Fruit fly (Drosophila melanogaster) whole organism, embryonic: Measurements from ENCODE around the gene cdi.
A peak's percentile ranks its signal among the peaks of the same experiment; 100 is the strongest.

Experiments
- Adf1 ChIP-seq: fragments of 200-800 bp; sonication (Bioruptor generic); IDR thresholded peaks from 2 replicates; pipeline ENCODE4 v1.3.6; 2022; ENCODE audit warnings: missing biosample characterization, missing genetic modification characterization
- CG10543 ChIP-seq: fragments of 200-800 bp; sonication (Bioruptor generic); optimal IDR thresholded peaks from 3 replicates; lab custom pipeline; 2017; ENCODE audit warnings: missing biosample characterization, mild to moderate bottlenecking, missing genetic modification characterization, moderate library complexity
- CG11696 ChIP-seq: fragments of 200-800 bp; sonication (Bioruptor generic); IDR thresholded peaks from 2 replicates; pipeline ENCODE4 v1.3.6; 2022; ENCODE audit warnings: missing biosample characterization, missing genetic modification characterization
- CG1603 ChIP-seq: fragments of 200-800 bp; sonication (Bioruptor generic); optimal IDR thresholded peaks from 2 replicates; lab custom pipeline; 2019; ENCODE audit warnings: missing biosample characterization, mild to moderate bottlenecking, missing genetic modification characterization, moderate library complexity
- CG16813 ChIP-seq: fragments of 200-800 bp; sonication (Bioruptor generic); IDR thresholded peaks from 3 replicates; pipeline ENCODE4 v1.3.6; 2022; ENCODE audit warnings: missing biosample characterization, missing genetic modification characterization; ENCODE audit not compliant: partially characterized antibody
- CG18262 ChIP-seq: fragments of 200-800 bp; optimal IDR thresholded peaks from 3 replicates; lab custom pipeline; 2019; ENCODE audit warnings: missing biosample characterization, mild to moderate bottlenecking, missing genetic modification characterization, moderate library complexity
- CG2116 ChIP-seq: fragments of 200-800 bp; sonication (Bioruptor generic); optimal IDR thresholded peaks from 3 replicates; lab custom pipeline; 2018; ENCODE audit warnings: missing biosample characterization, mild to moderate bottlenecking, missing genetic modification characterization
- CG2199 ChIP-seq: fragments of 200-800 bp; sonication (Bioruptor generic); IDR thresholded peaks from 3 replicates; pipeline ENCODE4 v1.3.6; 2022; ENCODE audit warnings: missing biosample characterization, missing genetic modification characterization
- CG30431 ChIP-seq: fragments of 200-800 bp; sonication (Bioruptor generic); optimal IDR thresholded peaks from 2 replicates; lab custom pipeline; 2017; ENCODE audit warnings: missing biosample characterization, missing genetic modification characterization
- CG4360 ChIP-seq: fragments of 200-800 bp; sonication (Bioruptor generic); IDR thresholded peaks from 2 replicates; pipeline ENCODE4 v1.3.6; 2022; ENCODE audit warnings: missing biosample characterization, missing genetic modification characterization
- CG4730 ChIP-seq: fragments of 200-800 bp; sonication (Bioruptor generic); IDR thresholded peaks from 2 replicates; pipeline ENCODE4 v1.3.6; 2022; ENCODE audit warnings: missing biosample characterization, missing genetic modification characterization
- CG6654 ChIP-seq: fragments of 200-800 bp; sonication (Bioruptor generic); optimal IDR thresholded peaks from 2 replicates; lab custom pipeline; 2017; ENCODE audit warnings: missing biosample characterization, mild to moderate bottlenecking, missing genetic modification characterization
- Dip2 ChIP-seq: fragments of 200-800 bp; sonication (Bioruptor generic); IDR thresholded peaks from 2 replicates; pipeline ENCODE4 v1.3.6; 2022; ENCODE audit warnings: missing biosample characterization, missing genetic modification characterization
- Doc2 ChIP-seq: fragments of 200-800 bp; sonication (Bioruptor generic); IDR thresholded peaks from 2 replicates; pipeline ENCODE4 v1.3.6; 2022; ENCODE audit warnings: missing biosample characterization, missing genetic modification characterization
- Doc3 ChIP-seq: fragments of 200-800 bp; sonication (Bioruptor generic); IDR thresholded peaks from 3 replicates; pipeline ENCODE4 v1.3.6; 2022; ENCODE audit warnings: missing biosample characterization, missing genetic modification characterization; ENCODE audit not compliant: partially characterized antibody
- Med ChIP-seq: fragments of 200-800 bp; sonication (Bioruptor generic); peaks from one replicate; lab custom pipeline; 2016; ENCODE audit warnings: missing biosample characterization, missing genetic modification characterization, mild to moderate bottlenecking, inconsistent platforms, moderate library complexity
- Pdp1 ChIP-seq, 2 experiments: fragments of 200-800 bp; sonication (Bioruptor generic); optimal IDR thresholded peaks; 3 replicates each; lab custom pipeline; 2016; ENCODE audit warnings: missing biosample characterization in 2 of 2, missing genetic modification characterization in 2 of 2, mild to moderate bottlenecking in 1 of 2, moderate library complexity in 1 of 2
- Poxn ChIP-seq: fragments of 200-800 bp; sonication (Bioruptor generic); IDR thresholded peaks from 2 replicates; pipeline ENCODE4 v1.3.6; 2022; ENCODE audit warnings: missing biosample characterization, missing genetic modification characterization
- Ssrp ChIP-seq: fragments of 200-800 bp; sonication (Bioruptor generic); optimal IDR thresholded peaks from 2 replicates; lab custom pipeline; 2018; ENCODE audit warnings: missing biosample characterization, mild to moderate bottlenecking, missing genetic modification characterization, moderate library complexity
- amos ChIP-seq: fragments of 200-800 bp; sonication (Bioruptor generic); IDR thresholded peaks from 2 replicates; pipeline ENCODE4 v1.3.6; 2022; ENCODE audit warnings: missing biosample characterization, missing genetic modification characterization; ENCODE audit not compliant: partially characterized antibody
- crol ChIP-seq: fragments of 200-800 bp; sonication (Bioruptor generic); IDR thresholded peaks from 2 replicates; pipeline ENCODE4 v1.3.6; 2022; ENCODE audit warnings: missing biosample characterization, missing genetic modification characterization
- cwo ChIP-seq: fragments of 200-800 bp; sonication (Bioruptor generic); optimal IDR thresholded peaks from 3 replicates; lab custom pipeline; 2017; ENCODE audit warnings: missing biosample characterization, missing genetic modification characterization, mild to moderate bottlenecking, moderate library complexity, missing genetic modification reagents
- exex ChIP-seq: fragments of 200-800 bp; sonication (Bioruptor generic); optimal IDR thresholded peaks from 4 replicates; lab custom pipeline; 2018; ENCODE audit warnings: missing biosample characterization, mild to moderate bottlenecking, missing genetic modification characterization, moderate library complexity
- ftz-f1 ChIP-seq: fragments of 200-800 bp; sonication (Bioruptor generic); optimal IDR thresholded peaks from 2 replicates; lab custom pipeline; 2016; ENCODE audit warnings: missing biosample characterization, missing genetic modification characterization
- ham ChIP-seq: fragments of 200-800 bp; sonication (Bioruptor generic); IDR thresholded peaks from 2 replicates; pipeline ENCODE4 v1.3.6; 2022; ENCODE audit warnings: missing biosample characterization, missing genetic modification characterization
- kni ChIP-seq: fragments of 200-800 bp; sonication (Bioruptor generic); optimal IDR thresholded peaks from 3 replicates; lab custom pipeline; 2017; ENCODE audit warnings: mild to moderate bottlenecking, missing biosample characterization, missing genetic modification reagents, missing genetic modification characterization
- lab ChIP-seq: fragments of 200-800 bp; sonication (Bioruptor generic); optimal IDR thresholded peaks from 3 replicates; lab custom pipeline; 2017; ENCODE audit warnings: missing biosample characterization, missing genetic modification characterization, mild to moderate bottlenecking, moderate library complexity, missing genetic modification reagents
- mirr ChIP-seq: fragments of 200-800 bp; sonication (Bioruptor generic); optimal IDR thresholded peaks from 3 replicates; lab custom pipeline; 2018; ENCODE audit warnings: missing biosample characterization, mild to moderate bottlenecking, missing genetic modification characterization
- oc ChIP-seq: fragments of 200-800 bp; sonication (Bioruptor generic); optimal IDR thresholded peaks from 2 replicates; lab custom pipeline; 2018; ENCODE audit warnings: missing biosample characterization, mild to moderate bottlenecking, missing genetic modification characterization, moderate library complexity
- peb ChIP-seq: fragments of 200-800 bp; sonication (Bioruptor generic); IDR thresholded peaks from 2 replicates; pipeline ENCODE4 v1.3.6; 2022; ENCODE audit warnings: missing biosample characterization, missing genetic modification characterization
- phol ChIP-seq: fragments of 200-800 bp; sonication (Bioruptor generic); optimal IDR thresholded peaks from 3 replicates; lab custom pipeline; 2018; ENCODE audit warnings: missing biosample characterization, mild to moderate bottlenecking, missing genetic modification characterization, moderate library complexity
- pita ChIP-seq: fragments of 200-800 bp; sonication (Bioruptor generic); optimal IDR thresholded peaks from 2 replicates; lab custom pipeline; 2017; ENCODE audit warnings: missing biosample characterization, mild to moderate bottlenecking, missing genetic modification characterization
- rib ChIP-seq: fragments of 200-800 bp; sonication (Bioruptor generic); IDR thresholded peaks from 2 replicates; pipeline ENCODE4 v1.3.6; 2022; ENCODE audit warnings: missing biosample characterization, missing genetic modification characterization
- sob ChIP-seq: fragments of 200-800 bp; sonication (Bioruptor generic); IDR thresholded peaks from 2 replicates; pipeline ENCODE4 v1.3.6; 2022; ENCODE audit warnings: missing biosample characterization, missing genetic modification characterization
- tup ChIP-seq: fragments of 200-800 bp; sonication (Bioruptor generic); optimal IDR thresholded peaks from 2 replicates; lab custom pipeline; 2016; ENCODE audit warnings: missing biosample characterization, mild to moderate bottlenecking, missing genetic modification characterization, moderate library complexity
- twi ChIP-seq: fragments of 200-800 bp; optimal IDR thresholded peaks from 2 replicates; lab custom pipeline; 2019; ENCODE audit warnings: missing biosample characterization, mild to moderate bottlenecking, missing genetic modification characterization, moderate library complexity

Gene cdi

dm6 chr3R:19056884-19057283 lies 37.2 kb downstream of the cdi start (continued):
- TF ChIP-seq ham (GFP tag; lab: Robert Waterston, UW) (no peak), CG16813 (GFP tag; lab: Robert Waterston, UW) (no peak), CG10543 (GFP tag; lab: Kevin White, UChicago) (no peak), ftz-f1 (GFP tag; lab: Kevin White, UChicago) (no peak), peb (GFP tag; lab: Robert Waterston, UW) (no peak), lab (peak; percentile 26), kni (GFP tag; lab: Kevin White, UChicago) (peak; percentile 6), Doc3 (GFP tag; lab: Robert Waterston, UW) (no peak), amos (GFP tag; lab: Robert Waterston, UW) (no peak), CG18262 (tag; lab: Kevin White, UChicago) (no peak), Poxn (no peak), pita (GFP tag; lab: Kevin White, UChicago) (no peak), CG11696 (0 out of 2 replicates have a peak, but pooled peaks have one; percentile 34), Ssrp (tag; lab: Kevin White, UChicago) (no peak), phol (tag; lab: Kevin White, UChicago) (no peak), rib (no peak), CG1603 (tag; lab: Kevin White, UChicago) (no peak), Dip2 (GFP tag; lab: Robert Waterston, UW) (no peak), Doc2 (GFP tag; lab: Robert Waterston, UW) (no peak), CG6654 (GFP tag; lab: Kevin White, UChicago) (no peak), Pdp1 (GFP tag; optimal IDR thresholded peaks at IDR 0.05; lab: Kevin White, UChicago) (no peak), sob (no peak), Adf1 (no peak)

- TF ChIP-seq CG2199 (GFP tag; lab: Robert Waterston, UW) (0 out of 3 replicates have a peak, but pooled peaks have one; percentile 33), tup (no peak), CG4360 (GFP tag; lab: Robert Waterston, UW) (peak; percentile 56), twi (tag; lab: Kevin White, UChicago) (peak; percentile 82)
Observed at dm6 chr3R:19054839-19055238, 39.2 kb downstream of the cdi start.

- TF ChIP-seq crol (GFP tag; lab: Robert Waterston, UW): peak; percentile 69
- 0 out of 2 replicates have a peak, but pooled peaks have one; percentile 11 for TF ChIP-seq CG4730 (GFP tag; lab: Robert Waterston, UW)
- TF ChIP-seq CG2116 (GFP tag; lab: Kevin White, UChicago): no peak
- TF ChIP-seq oc (tag; lab: Kevin White, UChicago): peak; percentile 93
Observed at dm6 chr3R:19052475-19052874, 41.6 kb downstream of the cdi start.

DNA sequence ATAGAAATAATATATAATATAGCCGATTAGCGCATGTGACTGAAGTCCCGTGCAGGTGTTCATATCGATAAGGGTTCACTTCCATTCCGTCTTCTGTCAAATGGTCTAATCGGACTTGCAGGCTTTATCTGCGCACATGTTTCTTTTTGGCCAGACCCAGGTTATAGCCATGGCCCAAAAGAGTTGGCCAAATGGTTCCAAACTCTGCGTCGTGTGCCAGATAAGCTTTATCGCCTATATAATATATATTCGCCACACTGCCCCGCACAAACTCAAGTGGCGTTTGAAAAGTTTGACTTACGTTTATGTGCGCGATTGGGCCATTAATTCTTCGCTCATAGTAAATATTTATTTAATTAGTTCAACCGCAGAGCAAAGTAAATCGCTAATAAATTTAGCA lies 42.8 kb downstream of the cdi start:
- TF ChIP-seq mirr: peak; percentile 19
- no peak for TF ChIP-seq CG30431 (GFP tag; lab: Kevin White, UChicago)
- peak; percentile 93 for TF ChIP-seq exex (tag; lab: Kevin White, UChicago)
- peak; percentile 94 for TF ChIP-seq cwo
- TF ChIP-seq Med (GFP tag; lab: Kevin White, UChicago): peak; percentile 12
